Fruit fly (Drosophila melanogaster) whole organism, embryonic: ENCODE measurements around the gene Sem1.

Experiments used
- CG3281 ChIP-seq: fragments of 200-800 bp; sonication (Bioruptor generic); optimal IDR thresholded peaks from 3 replicates; lab custom pipeline; 2017; ENCODE audit warnings: missing biosample characterization, mild to moderate bottlenecking, missing genetic modification characterization
- CG6854 ChIP-seq: fragments of 200-800 bp; sonication (Bioruptor generic); optimal IDR thresholded peaks from 3 replicates; lab custom pipeline; 2017; ENCODE audit warnings: missing biosample characterization, mild to moderate bottlenecking, missing genetic modification characterization
- Dfd ChIP-seq, 2 experiments: fragments of >200 bp; optimal IDR thresholded peaks; 2 replicates each; lab custom pipeline; 2017; ENCODE audit warnings: missing biosample characterization in 2 of 2, missing genetic modification characterization in 2 of 2
- Taf1 ChIP-seq: fragments of 200-800 bp; sonication (Bioruptor generic); IDR thresholded peaks from 2 replicates; pipeline ENCODE4 v1.3.6; 2022; ENCODE audit warnings: missing biosample characterization, missing genetic modification characterization
- abd-A ChIP-seq: fragments of 200-800 bp; sonication (Bioruptor generic); optimal IDR thresholded peaks from 3 replicates; lab custom pipeline; 2019; ENCODE audit warnings: missing biosample characterization, mild to moderate bottlenecking, missing genetic modification characterization, moderate library complexity
- ara ChIP-seq: fragments of 200-800 bp; sonication (Bioruptor generic); IDR thresholded peaks from 2 replicates; pipeline ENCODE4 v1.3.6; 2022; ENCODE audit warnings: missing biosample characterization, missing genetic modification characterization
- salm ChIP-seq: fragments of 200-800 bp; sonication (Bioruptor generic); optimal IDR thresholded peaks from 2 replicates; lab custom pipeline; 2018; ENCODE audit warnings: missing biosample characterization, mild to moderate bottlenecking, missing genetic modification characterization

DNA sequence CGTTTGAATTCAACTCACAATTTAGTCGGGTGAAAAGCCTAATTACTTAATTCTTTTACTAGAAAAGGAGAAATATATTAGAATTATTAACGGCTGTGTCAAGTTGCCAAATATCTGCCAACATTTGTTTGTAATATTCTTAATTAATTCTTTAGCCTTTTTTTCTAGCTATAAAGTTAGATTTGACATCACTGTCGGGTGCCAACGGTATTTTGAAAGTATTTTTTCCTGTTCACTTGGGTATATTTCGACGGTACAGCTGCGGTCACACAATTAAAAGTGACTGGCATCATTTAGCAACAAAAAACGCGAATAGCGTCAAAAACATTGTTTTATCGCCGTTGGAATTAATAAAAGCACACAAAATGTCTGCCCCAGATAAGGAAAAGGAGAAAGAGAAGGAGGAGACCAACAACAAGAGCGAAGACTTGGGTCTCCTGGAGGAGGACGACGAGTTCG is at the start of gene Sem1:
- TF ChIP-seq CG6854 (GFP tag; lab: Kevin White, UChicago) (no peak), salm (tag; lab: Kevin White, UChicago) (no peak), Dfd (GFP tag; optimal IDR thresholded peaks at IDR 0.05; lab: Kevin White, UChicago) (no peak), abd-A (no peak), Taf1 (GFP tag; lab: Robert Waterston, UW) (no peak), CG3281 (no peak), ara (GFP tag; lab: Robert Waterston, UW) (no peak)
